Worm (Caenorhabditis elegans) whole organism, mixed stage, embryonic: ENCODE measurements around the gene fbxc-20.

Source experiments
- elt-1 ChIP-seq: sonication (generic microtip); optimal IDR thresholded peaks from 2 replicates; lab custom pipeline; 2017; ENCODE audit warnings: missing genetic modification characterization, mild to moderate bottlenecking, missing compliant biosample characterization, antibody characterized with exemption, moderate library complexity, borderline replicate concordance; ENCODE audit not compliant: insufficient read depth
- elt-3 ChIP-seq: fragments of 150-350 bp; optimal IDR thresholded peaks from 2 replicates; lab custom pipeline; 2014; ENCODE audit warnings: missing biosample characterization, missing genetic modification characterization
- nhr-12 ChIP-seq: fragments of 150-350 bp; optimal IDR thresholded peaks from 2 replicates; lab custom pipeline; 2014; ENCODE audit warnings: missing biosample characterization, missing genetic modification characterization
- nhr-28 ChIP-seq: fragments of 150-350 bp; optimal IDR thresholded peaks from 2 replicates; lab custom pipeline; 2014; ENCODE audit warnings: missing biosample characterization, missing genetic modification characterization
- unc-39 ChIP-seq: fragments of 150-350 bp; optimal IDR thresholded peaks from 2 replicates; lab custom pipeline; 2014; ENCODE audit warnings: missing biosample characterization, missing genetic modification characterization
- ztf-11 ChIP-seq: fragments of 150-350 bp; optimal IDR thresholded peaks from 2 replicates; lab custom pipeline; 2014; ENCODE audit warnings: missing biosample characterization, missing genetic modification characterization

DNA sequence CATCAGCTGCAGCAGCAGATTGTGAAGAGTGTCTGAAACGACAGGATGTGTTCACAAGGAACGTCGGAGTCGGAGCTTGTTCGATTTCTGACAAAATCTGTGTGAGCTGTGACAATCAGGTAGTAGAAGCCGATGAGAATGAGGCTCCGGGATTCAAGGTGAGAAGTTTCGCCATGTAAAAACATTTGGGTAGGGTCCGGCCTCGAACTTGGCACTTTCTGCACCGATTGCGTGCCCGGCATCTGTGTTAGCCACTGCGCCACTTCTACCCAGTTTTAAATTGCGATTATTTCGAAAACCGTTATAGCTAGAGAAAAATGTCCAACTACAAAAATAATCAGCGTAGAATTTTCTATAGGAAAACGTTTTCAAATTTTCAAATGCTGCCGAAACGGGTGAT lies 27.8 kb downstream of the fbxc-20 start:
- no peak for TF ChIP-seq nhr-28 (tag; lab: Kevin White, UChicago)
- TF ChIP-seq elt-1 (tag; lab: Kevin White, UChicago): no peak
- TF ChIP-seq elt-3 (tag; lab: Kevin White, UChicago): no peak
- TF ChIP-seq unc-39: no peak
- TF ChIP-seq ztf-11 (tag; lab: Kevin White, UChicago): no peak
- no peak for TF ChIP-seq nhr-12 (tag; lab: Kevin White, UChicago)
